Worm (Caenorhabditis elegans): ENCODE data around the gene msp-79.

DNA sequence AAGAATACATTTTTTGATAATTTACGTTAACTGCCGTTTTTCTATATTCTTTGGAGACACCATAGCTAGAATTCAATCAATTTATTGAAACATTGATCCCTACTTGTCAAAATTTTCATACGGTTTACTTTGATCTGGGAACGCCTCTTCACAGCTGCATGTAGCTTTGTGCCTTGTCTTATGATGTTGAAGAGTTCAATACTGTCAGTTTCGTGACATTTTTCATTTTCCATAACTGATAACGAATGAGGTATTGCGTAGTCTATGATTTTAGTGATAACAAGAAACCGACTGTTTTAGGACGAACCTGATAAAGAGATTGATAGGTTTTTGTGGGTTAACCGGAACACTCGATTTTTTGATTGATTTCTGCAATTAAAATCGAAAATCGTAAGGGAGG lies 34.5 kb upstream of the msp-79 start:
- TF ChIP-seq flt-1 (GFP tag; IDR thresholded peaks at IDR 0.05): no peak
- TF ChIP-seq cog-1 (tag; optimal IDR thresholded peaks at IDR 0.05): no peak
- TF ChIP-seq ztf-23 (GFP tag; IDR thresholded peaks at IDR 0.05): no peak
- no peak for TF ChIP-seq ref-1 (GFP tag; conservative IDR thresholded peaks at IDR 0.05)
- TF ChIP-seq tab-1 (GFP tag; IDR thresholded peaks at IDR 0.05): no peak
- no peak for TF ChIP-seq ztf-29 (GFP tag; IDR thresholded peaks at IDR 0.05)
- no peak for TF ChIP-seq med-1 (GFP tag; optimal IDR thresholded peaks at IDR 0.05; ENCODE audit: insufficient read depth)
